Worm (Caenorhabditis elegans) whole organism, mixed stage, embryonic: ENCODE results near the gene lbp-9.
A peak's percentile ranks its signal among the peaks of the same experiment; 100 is the strongest.

Experiments used
- M03D4.4 ChIP-seq: sonication (generic microtip); optimal IDR thresholded peaks from 2 replicates; lab custom pipeline; 2017; ENCODE audit warnings: mild to moderate bottlenecking, missing genetic modification characterization, missing compliant biosample characterization
- bed-3 ChIP-seq: fragments of 200-800 bp; sonication (Bioruptor generic); optimal IDR thresholded peaks from 3 replicates; lab custom pipeline; 2018; ENCODE audit warnings: mild to moderate bottlenecking, missing genetic modification characterization, moderate library complexity, missing compliant biosample characterization
- blmp-1 ChIP-seq: fragments of 150-350 bp; optimal IDR thresholded peaks from 2 replicates; lab custom pipeline; 2014; ENCODE audit warnings: missing biosample characterization, missing genetic modification characterization
- ceh-39 ChIP-seq: fragments of 150-350 bp; optimal IDR thresholded peaks from 2 replicates; lab custom pipeline; 2014; ENCODE audit warnings: missing biosample characterization, missing genetic modification characterization
- ceh-43 ChIP-seq: fragments of 200-800 bp; sonication (Bioruptor generic); optimal IDR thresholded peaks from 2 replicates; lab custom pipeline; 2018; ENCODE audit warnings: mild to moderate bottlenecking, missing genetic modification characterization, moderate library complexity, missing compliant biosample characterization
- ceh-83 ChIP-seq: fragments of 200-800 bp; sonication (Bioruptor generic); optimal IDR thresholded peaks from 2 replicates; lab custom pipeline; 2018; ENCODE audit warnings: mild to moderate bottlenecking, missing genetic modification characterization, missing compliant biosample characterization
- ces-1 ChIP-seq: fragments of 150-350 bp; optimal IDR thresholded peaks from 2 replicates; lab custom pipeline; 2014; ENCODE audit warnings: missing biosample characterization, missing genetic modification reagents, missing genetic modification characterization
- cnd-1 ChIP-seq: fragments of 200-800 bp; sonication (Bioruptor generic); optimal IDR thresholded peaks from 2 replicates; lab custom pipeline; 2018; ENCODE audit warnings: mild to moderate bottlenecking, missing genetic modification characterization, missing compliant biosample characterization
- drap-1 ChIP-seq: fragments of 200-800 bp; sonication (Bioruptor generic); optimal IDR thresholded peaks from 3 replicates; lab custom pipeline; 2018; ENCODE audit warnings: mild to moderate bottlenecking, missing genetic modification characterization, missing compliant biosample characterization
- elt-1 ChIP-seq: sonication (generic microtip); optimal IDR thresholded peaks from 2 replicates; lab custom pipeline; 2017; ENCODE audit warnings: missing genetic modification characterization, mild to moderate bottlenecking, missing compliant biosample characterization, antibody characterized with exemption, moderate library complexity, borderline replicate concordance; ENCODE audit not compliant: insufficient read depth
- elt-3 ChIP-seq: fragments of 150-350 bp; optimal IDR thresholded peaks from 2 replicates; lab custom pipeline; 2014; ENCODE audit warnings: missing biosample characterization, missing genetic modification characterization
- flh-1 ChIP-seq: fragments of 200-800 bp; sonication (Bioruptor generic); optimal IDR thresholded peaks from 2 replicates; lab custom pipeline; 2018; ENCODE audit warnings: mild to moderate bottlenecking, missing genetic modification characterization, moderate library complexity, missing compliant biosample characterization
- ham-2 ChIP-seq: fragments of 200-800 bp; sonication (Bioruptor generic); optimal IDR thresholded peaks from 2 replicates; lab custom pipeline; 2018; ENCODE audit warnings: mild to moderate bottlenecking, missing genetic modification characterization, missing compliant biosample characterization
- hlh-1 ChIP-seq: fragments of 150-350 bp; optimal IDR thresholded peaks from 2 replicates; lab custom pipeline; 2014; ENCODE audit warnings: missing biosample characterization, missing genetic modification reagents, missing genetic modification characterization
- lin-13 ChIP-seq: fragments of 150-350 bp; optimal IDR thresholded peaks from 2 replicates; lab custom pipeline; 2014; ENCODE audit warnings: missing biosample characterization, missing genetic modification characterization
- lin-32 ChIP-seq: fragments of 200-800 bp; sonication (Bioruptor generic); optimal IDR thresholded peaks from 2 replicates; lab custom pipeline; 2018; ENCODE audit warnings: mild to moderate bottlenecking, missing genetic modification characterization, missing compliant biosample characterization
- lsy-2 ChIP-seq: fragments of 150-350 bp; optimal IDR thresholded peaks from 2 replicates; lab custom pipeline; 2014; ENCODE audit warnings: missing biosample characterization, missing genetic modification characterization
- mab-5 ChIP-seq: fragments of 150-350 bp; optimal IDR thresholded peaks from 2 replicates; lab custom pipeline; 2014; ENCODE audit warnings: missing biosample characterization, missing genetic modification characterization
- mep-1 ChIP-seq: fragments of 150-350 bp; optimal IDR thresholded peaks from 2 replicates; lab custom pipeline; 2017; ENCODE audit warnings: missing biosample characterization, missing genetic modification reagents, missing genetic modification characterization, inconsistent platforms
- mls-2 ChIP-seq: sonication (generic microtip); optimal IDR thresholded peaks from 2 replicates; lab custom pipeline; 2016; ENCODE audit warnings: mild to moderate bottlenecking, missing genetic modification characterization, moderate library complexity, missing compliant biosample characterization
- nhr-12 ChIP-seq: fragments of 150-350 bp; optimal IDR thresholded peaks from 2 replicates; lab custom pipeline; 2014; ENCODE audit warnings: missing biosample characterization, missing genetic modification characterization
- nhr-2 ChIP-seq: fragments of 150-350 bp; optimal IDR thresholded peaks from 2 replicates; lab custom pipeline; 2014; ENCODE audit warnings: missing biosample characterization, missing genetic modification characterization
- nhr-237 ChIP-seq: fragments of 150-350 bp; optimal IDR thresholded peaks from 2 replicates; lab custom pipeline; 2014; ENCODE audit warnings: missing biosample characterization, missing genetic modification characterization
- nhr-28 ChIP-seq: fragments of 150-350 bp; optimal IDR thresholded peaks from 2 replicates; lab custom pipeline; 2014; ENCODE audit warnings: missing biosample characterization, missing genetic modification characterization
- nhr-76 ChIP-seq: sonication (generic microtip); optimal IDR thresholded peaks from 2 replicates; lab custom pipeline; 2017; ENCODE audit warnings: missing biosample characterization, missing genetic modification characterization
- pha-4 ChIP-seq: fragments of 150-350 bp; optimal IDR thresholded peaks from 2 replicates; lab custom pipeline; 2018; ENCODE audit warnings: missing biosample characterization, missing genetic modification reagents, missing genetic modification characterization
- sem-2 ChIP-seq: fragments of 200-800 bp; sonication (Bioruptor generic); optimal IDR thresholded peaks from 2 replicates; lab custom pipeline; 2018; ENCODE audit warnings: mild to moderate bottlenecking, missing genetic modification characterization, missing compliant biosample characterization
- snpc-4 ChIP-seq: fragments of 150-350 bp; optimal IDR thresholded peaks from 2 replicates; lab custom pipeline; 2014; ENCODE audit warnings: missing biosample characterization, missing genetic modification characterization
- sptf-1 ChIP-seq: sonication (generic microtip); optimal IDR thresholded peaks from 2 replicates; lab custom pipeline; 2017; ENCODE audit warnings: mild to moderate bottlenecking, missing genetic modification characterization, moderate library complexity, missing compliant biosample characterization
- tbx-8 ChIP-seq: fragments of 200-800 bp; sonication (Bioruptor generic); optimal IDR thresholded peaks from 2 replicates; lab custom pipeline; 2018; ENCODE audit warnings: mild to moderate bottlenecking, missing genetic modification characterization, moderate library complexity, missing compliant biosample characterization
- unc-120 ChIP-seq: sonication (generic microtip); optimal IDR thresholded peaks from 2 replicates; lab custom pipeline; 2017; ENCODE audit warnings: missing genetic modification characterization, missing compliant biosample characterization; ENCODE audit not compliant: poor library complexity, severe bottlenecking
- unc-39 ChIP-seq: fragments of 150-350 bp; optimal IDR thresholded peaks from 2 replicates; lab custom pipeline; 2014; ENCODE audit warnings: missing biosample characterization, missing genetic modification characterization
- unc-62 ChIP-seq: fragments of 150-350 bp; optimal IDR thresholded peaks from 2 replicates; lab custom pipeline; 2014; ENCODE audit warnings: missing biosample characterization, missing genetic modification reagents, missing genetic modification characterization
- ztf-11 ChIP-seq: fragments of 150-350 bp; optimal IDR thresholded peaks from 2 replicates; lab custom pipeline; 2014; ENCODE audit warnings: missing biosample characterization, missing genetic modification characterization

The lbp-9 gene

DNA sequence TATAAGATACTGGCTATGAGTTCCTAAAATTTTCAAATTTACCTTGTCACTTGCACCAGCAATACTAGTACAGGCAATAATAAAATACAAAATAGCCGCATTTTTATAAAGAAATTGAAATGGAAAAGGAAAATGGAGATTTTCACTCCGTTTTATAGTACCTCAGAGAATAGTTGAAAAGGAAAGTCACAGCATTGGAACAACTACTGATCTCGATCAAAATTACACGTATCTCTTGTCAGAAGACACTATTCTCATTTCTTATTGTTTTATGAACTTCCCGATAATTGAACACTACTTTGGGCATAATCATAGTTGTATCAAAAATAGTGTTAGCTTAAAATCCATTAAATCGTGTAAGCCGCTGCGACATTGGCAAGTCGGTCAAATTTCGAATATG lies 16.7 kb upstream of the lbp-9 start, which contains the start of gene Y40B10A.11:
Gene Y40B10A.11 (minus strand): TSS at position 101 of the 400 bp plus-strand sequence.
- TF ChIP-seq elt-3 (no peak), M03D4.4 (tag; lab: Kevin White, UChicago) (no peak), nhr-2 (tag; lab: Kevin White, UChicago) (no peak), snpc-4 (tag; lab: Kevin White, UChicago) (no peak), elt-1 (tag; lab: Kevin White, UChicago) (no peak), ces-1 (GFP tag; lab: Kevin White, UChicago) (no peak), sptf-1 (tag; lab: Kevin White, UChicago) (no peak), pha-4 (tag; lab: Kevin White, UChicago) (no peak), ztf-11 (no peak), hlh-1 (no peak), nhr-28 (tag; lab: Kevin White, UChicago) (no peak)

DNA sequence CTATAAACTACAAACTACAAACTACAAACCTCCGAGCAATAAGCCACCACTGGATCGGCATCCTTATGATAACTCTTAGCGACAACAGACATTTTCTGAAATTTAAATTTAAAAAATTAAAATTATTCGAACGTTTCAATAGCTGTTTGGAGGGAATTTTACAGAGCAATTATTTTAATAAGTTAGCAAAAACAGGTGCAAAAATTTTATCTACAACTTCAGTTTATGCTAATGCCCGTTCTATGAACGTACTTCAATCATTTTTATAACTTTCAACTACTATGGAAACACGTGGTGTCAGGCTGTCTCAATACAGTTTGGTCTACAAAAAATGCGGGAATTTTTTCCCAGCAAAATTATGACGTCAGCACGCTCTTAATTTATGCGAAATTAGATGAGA lies 14.7 kb upstream of the lbp-9 start, which contains the start of gene comt-5:
Gene comt-5 (minus strand): TSS at position 101 of the 400 bp plus-strand sequence.
- TF ChIP-seq sptf-1 (tag; lab: Kevin White, UChicago): no peak
- no peak for TF ChIP-seq ces-1 (GFP tag; lab: Kevin White, UChicago)
- no peak for TF ChIP-seq ceh-83
- TF ChIP-seq ceh-39 (tag; lab: Kevin White, UChicago): no peak
- TF ChIP-seq ham-2 (GFP tag; lab: Kevin White, UChicago): no peak
- TF ChIP-seq nhr-237: no peak
- TF ChIP-seq nhr-76 (tag; lab: Kevin White, UChicago): no peak
- TF ChIP-seq hlh-1: no peak
- TF ChIP-seq unc-39 (tag; lab: Kevin White, UChicago): no peak
- TF ChIP-seq tbx-8: no peak
- TF ChIP-seq drap-1: no peak
- no peak for TF ChIP-seq mls-2
- TF ChIP-seq pha-4 (tag; lab: Kevin White, UChicago): no peak
- TF ChIP-seq lin-13 (tag; lab: Kevin White, UChicago): no peak

- TF ChIP-seq nhr-28 (tag; lab: Kevin White, UChicago) (no peak), ham-2 (GFP tag; lab: Kevin White, UChicago) (no peak), lsy-2 (tag; lab: Kevin White, UChicago) (no peak)
Observed at ce11 chrV:2054254-2054653, 14.0 kb upstream of the lbp-9 start.

DNA sequence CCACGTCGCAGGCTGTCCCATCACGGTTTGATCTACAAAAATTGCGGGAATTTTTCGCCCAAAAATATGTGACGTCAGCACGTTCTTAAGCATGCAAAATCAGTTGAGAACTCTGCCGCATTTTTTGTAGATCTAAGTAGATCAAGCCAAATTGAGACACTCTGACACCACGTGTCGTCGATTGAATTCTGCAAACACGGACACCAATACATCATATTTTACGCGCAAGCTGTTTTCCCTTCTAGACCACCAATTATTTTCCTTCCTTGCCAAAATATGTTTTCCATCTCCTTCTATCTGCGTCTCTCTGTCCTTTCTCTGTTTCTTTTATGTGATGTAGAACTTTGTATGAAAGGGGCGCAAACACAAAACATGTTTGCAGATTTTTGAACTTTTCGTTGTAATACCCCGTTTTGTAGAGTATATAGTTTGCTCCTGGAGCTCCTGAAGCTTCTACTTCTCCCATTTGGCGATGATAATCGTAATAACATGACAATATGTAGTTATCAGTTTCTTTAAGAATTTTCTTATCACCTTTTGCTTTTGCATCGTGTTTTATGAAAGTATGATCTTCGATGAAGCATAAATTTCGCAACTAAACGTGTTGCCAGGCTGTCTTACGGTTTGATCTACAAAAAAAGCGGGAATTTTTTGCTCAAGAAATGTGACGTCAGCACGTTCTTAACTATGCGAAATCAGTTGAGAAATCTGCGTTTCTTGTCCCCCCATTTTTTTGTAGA lies 12.3 kb upstream of the lbp-9 start:
- TF ChIP-seq drap-1 (no peak), nhr-237 (no peak)
- TF ChIP-seq, all 35 proteins: peak for 0

DNA sequence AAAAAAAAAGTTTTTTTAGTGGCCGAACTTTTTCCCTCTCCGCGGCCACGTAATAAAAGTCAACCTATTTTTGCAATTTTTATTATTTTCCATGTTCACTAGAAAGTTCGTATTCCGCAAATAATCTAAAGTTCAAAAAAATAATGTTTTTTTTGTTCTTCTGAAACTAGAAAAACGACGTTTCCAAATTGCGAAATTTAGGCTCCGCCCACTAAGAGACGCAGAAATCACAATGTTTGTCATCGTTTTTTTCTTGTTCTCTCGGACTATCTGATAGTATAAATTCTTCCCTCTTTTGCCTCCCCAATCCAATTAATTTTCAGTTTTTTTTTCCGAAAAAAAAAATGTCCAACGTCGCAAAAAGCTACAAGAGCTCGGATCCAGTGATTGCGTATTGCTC lies 10.9 kb upstream of the lbp-9 start, which contains the start of gene comt-3:
Gene comt-3 (plus strand): TSS at position 214 of the 400 bp plus-strand sequence.
- no peak for TF ChIP-seq pha-4 (tag; lab: Kevin White, UChicago)
- no peak for TF ChIP-seq nhr-28 (tag; lab: Kevin White, UChicago)
- TF ChIP-seq lsy-2 (tag; lab: Kevin White, UChicago): no peak
- no peak for TF ChIP-seq snpc-4 (tag; lab: Kevin White, UChicago)
- no peak for TF ChIP-seq nhr-2 (tag; lab: Kevin White, UChicago)
- no peak for TF ChIP-seq ham-2 (GFP tag; lab: Kevin White, UChicago)
- no peak for TF ChIP-seq hlh-1
- no peak for TF ChIP-seq mab-5 (tag; lab: Kevin White, UChicago)
- no peak for TF ChIP-seq mep-1 (tag; lab: Kevin White, UChicago)
- TF ChIP-seq lin-32 (GFP tag; lab: Kevin White, UChicago): no peak

DNA sequence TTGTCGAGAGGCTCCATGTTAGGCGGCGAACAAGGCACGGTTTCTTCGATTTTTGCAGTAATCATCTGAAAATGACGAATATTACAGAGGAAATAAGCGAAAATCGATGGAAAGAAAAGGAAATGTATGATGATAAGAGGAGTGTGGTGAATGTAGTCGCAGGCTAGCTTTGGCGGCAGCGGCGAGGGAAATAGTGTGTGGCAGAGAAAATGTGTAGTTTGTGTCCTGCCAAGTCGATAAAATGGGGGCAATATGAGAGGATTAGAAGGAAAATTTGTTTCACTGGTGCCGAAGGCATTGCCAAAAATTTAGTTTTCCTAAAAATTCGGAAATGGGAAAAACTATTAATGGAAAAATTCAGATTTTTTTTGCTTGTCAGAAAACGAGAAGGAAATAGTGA lies 1.5 kb upstream of the lbp-9 start, which contains the start of gene nhr-86:
Gene nhr-86 (minus strand): TSS at position 71 of the 400 bp plus-strand sequence.
- TF ChIP-seq tbx-8: no peak
- no peak for TF ChIP-seq ztf-11
- no peak for TF ChIP-seq pha-4 (tag; lab: Kevin White, UChicago)
- peak; percentile 51 for TF ChIP-seq nhr-28 (tag; lab: Kevin White, UChicago)
- TF ChIP-seq ceh-83: no peak
- TF ChIP-seq sem-2: no peak
- TF ChIP-seq snpc-4 (tag; lab: Kevin White, UChicago): no peak
- no peak for TF ChIP-seq unc-39 (tag; lab: Kevin White, UChicago)
- TF ChIP-seq unc-62 (GFP tag; lab: Kevin White, UChicago): no peak
- peak; percentile 31 for TF ChIP-seq nhr-2 (tag; lab: Kevin White, UChicago)
- TF ChIP-seq unc-120 (tag; lab: Kevin White, UChicago): peak; percentile 9
- TF ChIP-seq mab-5 (tag; lab: Kevin White, UChicago): no peak
- TF ChIP-seq nhr-12: no peak
- TF ChIP-seq sptf-1 (tag; lab: Kevin White, UChicago): no peak
- no peak for TF ChIP-seq lsy-2 (tag; lab: Kevin White, UChicago)
- no peak for TF ChIP-seq blmp-1 (tag; lab: Kevin White, UChicago)
- no peak for TF ChIP-seq ceh-43 (GFP tag; lab: Kevin White, UChicago)
- no peak for TF ChIP-seq lin-13 (tag; lab: Kevin White, UChicago)
- TF ChIP-seq lin-32 (GFP tag; lab: Kevin White, UChicago): no peak
- no peak for TF ChIP-seq cnd-1
- peak; percentile 53 for TF ChIP-seq ham-2 (GFP tag; lab: Kevin White, UChicago)
- TF ChIP-seq ceh-39 (tag; lab: Kevin White, UChicago): peak; percentile 30
- no peak for TF ChIP-seq elt-1 (tag; lab: Kevin White, UChicago)
- no peak for TF ChIP-seq mls-2
- no peak for TF ChIP-seq flh-1 (GFP tag; lab: Kevin White, UChicago)
- no peak for TF ChIP-seq nhr-237
- TF ChIP-seq bed-3 (GFP tag; lab: Kevin White, UChicago): no peak
- no peak for TF ChIP-seq ces-1 (GFP tag; lab: Kevin White, UChicago)
- no peak for TF ChIP-seq hlh-1
- TF ChIP-seq mep-1 (tag; lab: Kevin White, UChicago): no peak
- TF ChIP-seq drap-1: no peak
